Worm (Caenorhabditis elegans): ENCODE measurements around the gene oac-2.

Gene oac-2

DNA sequence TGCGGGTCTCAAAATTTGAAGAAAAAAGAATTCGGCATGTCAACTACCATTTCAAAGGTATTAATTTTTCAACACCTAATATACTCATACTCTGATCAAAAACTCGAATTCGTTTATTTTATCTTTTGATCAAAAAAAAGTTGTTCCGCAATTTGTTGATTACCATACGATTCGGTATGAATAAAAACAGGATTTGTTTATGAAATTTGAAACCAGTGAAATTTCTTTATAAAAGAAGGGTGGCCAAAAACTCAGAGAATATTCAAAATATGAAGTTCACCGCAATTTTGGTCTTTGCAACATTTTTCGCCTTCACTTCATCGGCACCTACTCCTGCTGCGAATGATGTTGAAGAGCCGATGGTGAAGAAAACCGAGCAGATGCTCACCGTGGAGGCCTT, 27.1 kb upstream of the oac-2 start, which contains the start of the genes C07G3.8 and C07G3.10:
Gene C07G3.8 (minus strand): TSS at position 101 of the 400 bp plus-strand sequence.
Gene C07G3.10 (plus strand): TSS at position 270 of the 400 bp plus-strand sequence.
- TF ChIP-seq alr-1 (tag; optimal IDR thresholded peaks at IDR 0.05) (no peak), ztf-1 (GFP tag; conservative IDR thresholded peaks at IDR 0.05) (no peak), egl-27 (tag; optimal IDR thresholded peaks at IDR 0.05) (no peak), nhr-25 (tag; optimal IDR thresholded peaks at IDR 0.05) (no peak), C34F6.9 (tag; optimal IDR thresholded peaks at IDR 0.05) (no peak), sma-3 (GFP tag; optimal IDR thresholded peaks at IDR 0.05) (no peak), ceh-16 (tag; optimal IDR thresholded peaks at IDR 0.05) (no peak), Y55F3AM.14 (GFP tag; optimal IDR thresholded peaks at IDR 0.05) (no peak), unc-55 (GFP tag; optimal IDR thresholded peaks at IDR 0.05) (no peak), mbf-1 (tag; optimal IDR thresholded peaks at IDR 0.05) (no peak), nhr-23 (tag; optimal IDR thresholded peaks at IDR 0.05) (no peak), lin-11 (tag; optimal IDR thresholded peaks at IDR 0.05) (no peak), ZK546.5 (tag; optimal IDR thresholded peaks at IDR 0.05) (no peak), R02D3.7 (tag; optimal IDR thresholded peaks at IDR 0.05) (no peak), lin-39 (tag; optimal IDR thresholded peaks at IDR 0.05) (no peak), nhr-77 (tag; optimal IDR thresholded peaks at IDR 0.05) (no peak), peb-1 (tag; optimal IDR thresholded peaks at IDR 0.05) (no peak), ztf-11 (tag; optimal IDR thresholded peaks at IDR 0.05) (no peak), mab-5 (tag; optimal IDR thresholded peaks at IDR 0.05) (no peak), nhr-11 (tag; optimal IDR thresholded peaks at IDR 0.05) (no peak)

DNA sequence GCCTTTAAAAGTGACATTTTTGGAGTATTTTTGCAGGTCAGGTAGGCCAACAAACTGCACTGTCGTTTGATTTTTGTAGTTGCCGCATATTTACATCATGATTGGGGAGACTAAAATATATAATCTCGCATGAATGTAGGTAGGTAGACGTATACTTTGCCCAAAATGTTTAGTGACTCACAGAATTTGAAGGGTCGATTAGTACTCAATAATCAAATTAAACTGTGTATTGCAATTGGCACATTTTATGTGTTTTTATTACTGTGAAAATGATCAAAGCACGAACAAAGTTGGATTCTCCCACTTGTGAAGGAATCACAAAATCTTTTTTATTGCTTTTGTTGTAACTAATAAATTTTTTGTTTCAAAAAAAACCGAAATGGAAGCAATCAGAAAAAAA, 22.0 kb upstream of the oac-2 start, which contains the start of gene C07G3.15:
Gene C07G3.15 (minus strand): TSS at position 101 of the 400 bp plus-strand sequence.
- no peak for TF ChIP-seq ceh-16 (tag; optimal IDR thresholded peaks at IDR 0.05)
- no peak for TF ChIP-seq alr-1 (tag; optimal IDR thresholded peaks at IDR 0.05)
- no peak for TF ChIP-seq nhr-10 (tag; optimal IDR thresholded peaks at IDR 0.05)
- no peak for TF ChIP-seq C34F6.9 (tag; optimal IDR thresholded peaks at IDR 0.05)
- no peak for TF ChIP-seq unc-39 (tag; optimal IDR thresholded peaks at IDR 0.05)
- TF ChIP-seq lin-11 (tag; optimal IDR thresholded peaks at IDR 0.05): no peak
- TF ChIP-seq lin-13 (GFP tag; optimal IDR thresholded peaks at IDR 0.05): no peak
- no peak for TF ChIP-seq R02D3.7 (tag; optimal IDR thresholded peaks at IDR 0.05)
- no peak for TF ChIP-seq sma-9 (GFP tag; optimal IDR thresholded peaks at IDR 0.05)
- TF ChIP-seq sma-9 (tag; optimal IDR thresholded peaks at IDR 0.05): no peak

DNA sequence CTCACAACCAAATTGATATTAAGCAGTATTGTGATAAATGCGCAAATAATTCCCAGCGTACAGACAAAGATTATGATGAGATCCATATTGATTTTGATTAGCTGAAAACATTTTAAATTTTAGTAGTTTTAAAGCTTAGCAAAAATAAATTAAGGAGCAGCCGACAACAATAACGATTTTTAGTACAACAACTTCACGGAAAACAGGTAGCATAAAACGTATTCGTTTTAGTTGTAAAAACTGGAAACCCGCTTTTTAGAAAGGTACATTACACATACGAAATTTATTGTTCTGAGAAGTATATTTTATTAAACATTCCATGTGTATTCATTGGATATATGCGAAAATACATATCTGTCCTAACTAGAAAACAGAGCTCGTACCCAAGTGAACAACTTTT, 15.5 kb upstream of the oac-2 start, which contains the start of gene srbc-36:
Gene srbc-36 (minus strand): TSS at position 101 of the 400 bp plus-strand sequence.
- TF ChIP-seq R02D3.7 (tag; optimal IDR thresholded peaks at IDR 0.05) (no peak), nhr-10 (tag; optimal IDR thresholded peaks at IDR 0.05) (no peak), aly-2 (tag; optimal IDR thresholded peaks at IDR 0.05) (no peak), fos-1 (tag; optimal IDR thresholded peaks at IDR 0.05) (no peak), ztf-4 (tag; optimal IDR thresholded peaks at IDR 0.05) (no peak), peb-1 (tag; optimal IDR thresholded peaks at IDR 0.05) (no peak)

DNA sequence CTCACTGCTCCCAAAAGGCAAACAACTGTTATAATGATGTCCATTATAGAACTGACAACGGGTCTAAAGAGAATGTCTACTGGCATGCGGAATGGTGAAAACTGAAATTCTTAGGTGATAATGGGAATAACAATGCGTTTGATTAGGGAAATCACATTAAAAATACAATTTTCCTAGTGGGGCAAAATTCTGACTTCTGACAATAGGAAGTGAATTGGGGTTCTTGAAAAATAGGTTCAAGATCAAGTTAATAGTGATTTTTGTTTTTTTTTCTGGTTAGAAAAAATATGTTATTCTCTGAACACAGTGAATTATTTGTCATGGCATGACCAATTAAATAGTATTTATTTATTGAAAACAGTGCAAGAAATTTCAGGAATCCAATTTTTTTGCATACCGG, 11.9 kb upstream of the oac-2 start, which contains the start of gene srbc-32:
Gene srbc-32 (minus strand): TSS at position 101 of the 400 bp plus-strand sequence.
- no peak for TF ChIP-seq dmd-4 (tag; optimal IDR thresholded peaks at IDR 0.05)
- no peak for TF ChIP-seq lsy-2 (tag; optimal IDR thresholded peaks at IDR 0.05)
- no peak for TF ChIP-seq nhr-129 (tag; optimal IDR thresholded peaks at IDR 0.05)
- TF ChIP-seq nhr-6 (tag; optimal IDR thresholded peaks at IDR 0.05): no peak
- TF ChIP-seq alr-1 (tag; optimal IDR thresholded peaks at IDR 0.05): no peak
- TF ChIP-seq egl-27 (tag; optimal IDR thresholded peaks at IDR 0.05): no peak
- TF ChIP-seq ZK546.5 (tag; optimal IDR thresholded peaks at IDR 0.05): no peak
- TF ChIP-seq nhr-77 (tag; optimal IDR thresholded peaks at IDR 0.05): no peak
- TF ChIP-seq sma-9 (GFP tag; optimal IDR thresholded peaks at IDR 0.05): no peak
- TF ChIP-seq sma-9 (tag; optimal IDR thresholded peaks at IDR 0.05): no peak
- TF ChIP-seq nhr-10 (tag; optimal IDR thresholded peaks at IDR 0.05): no peak
- TF ChIP-seq ztf-4 (tag; optimal IDR thresholded peaks at IDR 0.05): no peak
- TF ChIP-seq C34F6.9 (tag; optimal IDR thresholded peaks at IDR 0.05): no peak
- no peak for TF ChIP-seq nhr-25 (tag; optimal IDR thresholded peaks at IDR 0.05)
- TF ChIP-seq R02D3.7 (tag; optimal IDR thresholded peaks at IDR 0.05): no peak
- TF ChIP-seq gmeb-1 (tag; optimal IDR thresholded peaks at IDR 0.05): no peak
- no peak for TF ChIP-seq nhr-21 (tag; optimal IDR thresholded peaks at IDR 0.05)

DNA sequence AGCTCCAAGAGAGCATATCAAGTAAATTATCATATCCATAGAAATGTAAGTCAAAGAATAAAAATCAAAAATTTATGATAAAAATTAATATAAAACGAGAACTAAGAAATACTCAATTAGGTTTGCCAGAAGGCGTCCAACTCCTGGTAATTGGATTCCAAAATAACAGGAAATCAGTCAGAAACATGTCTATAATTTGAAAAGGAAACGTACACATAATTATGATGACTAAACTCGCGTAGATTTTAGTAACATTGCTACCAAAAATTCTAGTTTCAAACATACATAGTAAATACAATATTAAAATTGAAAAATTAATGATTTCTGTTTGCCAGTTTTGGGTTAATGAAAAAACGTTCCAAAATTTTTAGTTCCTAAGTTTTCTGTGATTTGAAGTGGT, 9.8 kb upstream of the oac-2 start, which contains the start of gene srbc-33:
Gene srbc-33 (minus strand): TSS at position 101 of the 400 bp plus-strand sequence.
- TF ChIP-seq unc-39 (tag; optimal IDR thresholded peaks at IDR 0.05) (no peak), lsy-2 (tag; optimal IDR thresholded peaks at IDR 0.05) (no peak), mdl-1 (tag; optimal IDR thresholded peaks at IDR 0.05) (no peak), nhr-6 (tag; optimal IDR thresholded peaks at IDR 0.05) (no peak), peb-1 (tag; optimal IDR thresholded peaks at IDR 0.05) (no peak), skn-1 (tag; optimal IDR thresholded peaks at IDR 0.05) (no peak), lin-39 (tag; optimal IDR thresholded peaks at IDR 0.05) (no peak), elt-1 (tag; optimal IDR thresholded peaks at IDR 0.05) (no peak), unc-62 (GFP tag; optimal IDR thresholded peaks at IDR 0.05) (no peak), dmd-4 (tag; optimal IDR thresholded peaks at IDR 0.05) (no peak), fos-1 (tag; optimal IDR thresholded peaks at IDR 0.05) (no peak), nhr-23 (tag; optimal IDR thresholded peaks at IDR 0.05) (no peak), sem-4 (tag; optimal IDR thresholded peaks at IDR 0.05) (no peak)

Measured in whole organism, L2 larva.